Fruit fly (Drosophila melanogaster) whole organism, wandering third instar larva: ENCODE data around the gene CG18585.

Experiments used
- Abd-B ChIP-seq: fragments of >200 bp; optimal IDR thresholded peaks from 2 replicates; lab custom pipeline; 2017; ENCODE audit warnings: missing biosample characterization, missing genetic modification characterization
- CG32264 ChIP-seq: fragments of 200-800 bp; sonication (Bioruptor generic); optimal IDR thresholded peaks from 2 replicates; lab custom pipeline; 2016; ENCODE audit warnings: missing biosample characterization, missing genetic modification characterization
- CG9705 ChIP-seq: fragments of 200-800 bp; sonication (Bioruptor generic); optimal IDR thresholded peaks from 2 replicates; lab custom pipeline; 2018; ENCODE audit warnings: missing biosample characterization, mild to moderate bottlenecking, missing genetic modification characterization
- CrebA ChIP-seq: fragments of 200-800 bp; sonication (Bioruptor generic); optimal IDR thresholded peaks from 2 replicates; lab custom pipeline; 2016; ENCODE audit warnings: missing biosample characterization, mild to moderate bottlenecking, missing genetic modification characterization, borderline replicate concordance
- Dfd ChIP-seq: fragments of >200 bp; optimal IDR thresholded peaks from 2 replicates; lab custom pipeline; 2017; ENCODE audit warnings: missing biosample characterization, missing genetic modification characterization
- Dif ChIP-seq: fragments of 200-275, 200-300 bp; sonication (Bioruptor generic); optimal IDR thresholded peaks from 2 replicates; lab custom pipeline; 2018; ENCODE audit warnings: missing biosample characterization, missing genetic modification characterization; ENCODE audit not compliant: partially characterized antibody
- HLH106 ChIP-seq: fragments of 200-800 bp; optimal IDR thresholded peaks from 3 replicates; lab custom pipeline; 2019; ENCODE audit warnings: missing biosample characterization, mild to moderate bottlenecking, missing genetic modification characterization, moderate library complexity
- Hnf4 ChIP-seq: fragments of 200-800 bp; sonication (Bioruptor generic); optimal IDR thresholded peaks from 2 replicates; lab custom pipeline; 2016; ENCODE audit warnings: missing biosample characterization, mild to moderate bottlenecking, missing genetic modification characterization
- Hr78 ChIP-seq: fragments of >200 bp; optimal IDR thresholded peaks from 2 replicates; lab custom pipeline; 2017; ENCODE audit warnings: missing biosample characterization, missing genetic modification characterization
- Hr83 ChIP-seq: fragments of 200-300 bp; sonication (Bioruptor generic); optimal IDR thresholded peaks from 2 replicates; lab custom pipeline; 2016; ENCODE audit warnings: missing biosample characterization, mild to moderate bottlenecking, missing genetic modification characterization, moderate library complexity; ENCODE audit not compliant: poor library complexity, severe bottlenecking
- Jra ChIP-seq: sonication (Bioruptor generic); optimal IDR thresholded peaks from 2 replicates; lab custom pipeline; 2016; ENCODE audit warnings: missing biosample characterization, missing genetic modification characterization
- Mio ChIP-seq: sonication (Bioruptor generic); optimal IDR thresholded peaks from 2 replicates; lab custom pipeline; 2016; ENCODE audit warnings: missing biosample characterization, missing genetic modification characterization
- Myc ChIP-seq: fragments of >200 bp; optimal IDR thresholded peaks from 2 replicates; lab custom pipeline; 2017
- N ChIP-seq: fragments of >200 bp; optimal IDR thresholded peaks from 2 replicates; lab custom pipeline; 2018; ENCODE audit warnings: missing biosample characterization, missing external identifiers, missing genetic modification characterization
- OdsH ChIP-seq: fragments of 200-800 bp; sonication (Bioruptor generic); optimal IDR thresholded peaks from 2 replicates; lab custom pipeline; 2016; ENCODE audit warnings: missing biosample characterization, mild to moderate bottlenecking, missing genetic modification characterization
- Rel ChIP-seq, 2 experiments: fragments of 200-800 bp; sonication (Bioruptor generic) in 1 of 2; optimal IDR thresholded peaks; 2 replicates in 1 of 2; 3 replicates in 1 of 2; lab custom pipeline; 2016 to 2019; ENCODE audit warnings: mild to moderate bottlenecking in 2 of 2, missing biosample characterization in 2 of 2, missing genetic modification characterization in 2 of 2, moderate library complexity in 1 of 2
- Sp1 ChIP-seq: fragments of 200-800 bp; sonication (Bioruptor generic); optimal IDR thresholded peaks from 3 replicates; lab custom pipeline; 2019; ENCODE audit warnings: missing biosample characterization, mild to moderate bottlenecking, missing genetic modification characterization, moderate library complexity
- Vsx2 ChIP-seq: fragments of 200-300, 225-300 bp; sonication (Bioruptor generic); optimal IDR thresholded peaks from 2 replicates; lab custom pipeline; 2018; ENCODE audit warnings: missing biosample characterization, missing genetic modification characterization; ENCODE audit not compliant: partially characterized antibody
- br ChIP-seq: fragments of 200-800 bp; sonication (Bioruptor generic); optimal IDR thresholded peaks from 2 replicates; lab custom pipeline; 2016; ENCODE audit warnings: missing biosample characterization, missing genetic modification characterization
- brk ChIP-seq: fragments of 200-800 bp; sonication (Bioruptor generic); optimal IDR thresholded peaks from 2 replicates; lab custom pipeline; 2016; ENCODE audit warnings: missing biosample characterization, mild to moderate bottlenecking, missing genetic modification characterization
- dl ChIP-seq, 2 experiments: fragments of 175-275, 200-275 bp in 1 of 2; fragments of 200-275 bp in 1 of 2; sonication (Bioruptor generic); optimal IDR thresholded peaks; lab custom pipeline; 2018; ENCODE audit warnings: mild to moderate bottlenecking in 2 of 2, missing biosample characterization in 2 of 2, missing genetic modification characterization in 2 of 2, moderate library complexity in 2 of 2; ENCODE audit not compliant: partially characterized antibody in 2 of 2, insufficient read depth in 1 of 2
- dmrt93B ChIP-seq: fragments of 200-800 bp; sonication (Bioruptor generic); optimal IDR thresholded peaks from 2 replicates; lab custom pipeline; 2018; ENCODE audit warnings: missing biosample characterization, mild to moderate bottlenecking, missing genetic modification characterization
- dsf ChIP-seq: sonication (Bioruptor generic); optimal IDR thresholded peaks from 2 replicates; lab custom pipeline; 2016; ENCODE audit warnings: missing biosample characterization, missing genetic modification characterization, borderline replicate concordance
- ey ChIP-seq: fragments of 200-800 bp; sonication (Bioruptor generic); optimal IDR thresholded peaks from 2 replicates; lab custom pipeline; 2016; ENCODE audit warnings: missing biosample characterization, missing genetic modification characterization
- fru ChIP-seq: fragments of 200-800 bp; sonication (Bioruptor generic); optimal IDR thresholded peaks from 3 replicates; lab custom pipeline; 2016; ENCODE audit warnings: missing biosample characterization, mild to moderate bottlenecking, missing genetic modification characterization
- h ChIP-seq: fragments of 200-800 bp; sonication (Bioruptor generic); optimal IDR thresholded peaks from 3 replicates; lab custom pipeline; 2016; ENCODE audit warnings: missing biosample characterization, mild to moderate bottlenecking, missing genetic modification characterization
- jim ChIP-seq: fragments of 175-275, 200-325 bp; sonication (Bioruptor generic); optimal IDR thresholded peaks from 2 replicates; lab custom pipeline; 2016; ENCODE audit warnings: missing biosample characterization, mild to moderate bottlenecking, missing genetic modification characterization
- lola ChIP-seq: fragments of >200 bp; optimal IDR thresholded peaks from 2 replicates; lab custom pipeline; 2017; ENCODE audit warnings: missing biosample characterization, missing genetic modification characterization
- psq ChIP-seq: fragments of 200-800 bp; sonication (Bioruptor generic); optimal IDR thresholded peaks from 3 replicates; lab custom pipeline; 2017; ENCODE audit warnings: missing biosample characterization, mild to moderate bottlenecking, missing genetic modification characterization, moderate library complexity
- rgr ChIP-seq: fragments of 200-800 bp; sonication (Bioruptor generic); optimal IDR thresholded peaks from 3 replicates; lab custom pipeline; 2016; ENCODE audit warnings: missing biosample characterization, mild to moderate bottlenecking, missing genetic modification characterization
- sage ChIP-seq: fragments of 200-800 bp; sonication (Bioruptor generic); optimal IDR thresholded peaks from 2 replicates; lab custom pipeline; 2016; ENCODE audit warnings: missing biosample characterization, mild to moderate bottlenecking, missing genetic modification characterization
- sv ChIP-seq: fragments of 200-800 bp; sonication (Bioruptor generic); optimal IDR thresholded peaks from 3 replicates; lab custom pipeline; 2016; ENCODE audit warnings: missing biosample characterization, missing genetic modification characterization
- tai ChIP-seq: sonication (Bioruptor generic); optimal IDR thresholded peaks from 2 replicates; lab custom pipeline; 2016; ENCODE audit warnings: missing biosample characterization, missing genetic modification characterization
- usp ChIP-seq: fragments of >200 bp; optimal IDR thresholded peaks from 2 replicates; lab custom pipeline; 2017; ENCODE audit warnings: missing biosample characterization, missing genetic modification characterization
- woc ChIP-seq: sonication (Bioruptor generic); optimal IDR thresholded peaks from 2 replicates; lab custom pipeline; 2016; ENCODE audit warnings: missing biosample characterization, mild to moderate bottlenecking, missing genetic modification characterization

CG18585 gene

DNA sequence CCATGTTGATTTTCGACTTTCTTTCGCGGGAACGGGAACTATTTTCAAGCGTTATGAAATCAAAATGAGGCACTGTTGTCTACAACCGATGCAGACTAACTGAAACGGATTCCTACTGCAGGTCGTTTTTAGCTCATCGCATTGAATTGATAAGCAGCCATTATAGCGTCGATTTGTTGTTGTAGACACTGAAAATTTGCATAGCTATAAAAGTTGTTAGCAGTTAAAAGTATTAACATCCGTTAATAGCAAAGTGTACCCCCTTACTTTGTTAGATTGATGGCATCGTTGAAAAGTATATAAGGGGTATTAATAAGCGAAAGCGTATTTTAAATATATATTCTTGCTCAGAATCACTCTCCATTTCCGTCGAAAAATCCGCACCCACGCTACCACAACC lies 28.5 kb upstream of the CG18585 start, which contains the start of gene CG13793:
CG13793 (minus strand) TSS at position 101 of the 400 bp plus-strand sequence.
- TF ChIP-seq rgr (GFP tag; lab: Kevin White, UChicago): no peak
- TF ChIP-seq Myc (lab: Kevin White, UChicago): no peak
- no peak for TF ChIP-seq br
- no peak for TF ChIP-seq CG32264 (GFP tag; lab: Kevin White, UChicago)
- no peak for TF ChIP-seq Mio
- TF ChIP-seq Hr83 (GFP tag; lab: Kevin White, UChicago): no peak
- no peak for TF ChIP-seq lola (GFP tag; lab: Kevin White, UChicago)
- no peak for TF ChIP-seq CG9705 (GFP tag; lab: Kevin White, UChicago)
- TF ChIP-seq Hr78 (GFP tag; lab: Kevin White, UChicago): no peak

DNA sequence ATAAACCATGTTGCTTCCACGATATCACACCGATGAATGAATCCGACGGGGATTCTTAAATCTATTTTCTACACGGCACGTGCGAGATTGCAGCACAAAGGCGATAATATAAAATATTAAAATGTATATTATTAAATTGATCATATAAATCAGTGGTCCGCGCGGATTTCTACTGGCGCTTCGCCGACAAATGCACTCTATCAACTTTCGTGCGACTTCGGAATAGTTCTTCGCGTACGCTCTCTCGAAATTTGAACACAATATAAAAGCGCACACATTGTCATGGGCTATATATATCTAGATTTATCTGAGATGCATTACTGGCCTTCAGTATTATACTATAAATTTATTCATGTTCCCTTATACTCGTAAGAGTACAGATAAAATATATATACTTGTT lies 25.7 kb upstream of the CG18585 start, which contains the start of gene CG33296:
CG33296 (minus strand) TSS at position 101 of the 400 bp plus-strand sequence.
- TF ChIP-seq Mio (no peak), fru (GFP tag; lab: Kevin White, UChicago) (no peak), Jra (no peak), tai (GFP tag; lab: Kevin White, UChicago) (no peak), Hnf4 (GFP tag; lab: Kevin White, UChicago) (no peak), brk (GFP tag; lab: Kevin White, UChicago) (no peak), CrebA (GFP tag; lab: Kevin White, UChicago) (no peak), Hr78 (GFP tag; lab: Kevin White, UChicago) (no peak), N (GFP tag; lab: Kevin White, UChicago) (no peak), OdsH (no peak), Dif (GFP tag; lab: Kevin White, UChicago) (no peak), psq (GFP tag; lab: Kevin White, UChicago) (no peak), dl (GFP tag; optimal IDR thresholded peaks at IDR 0.05; lab: Kevin White, UChicago; ENCODE audit: insufficient read depth in 1 of 2, partially characterized antibody in 2 of 2) (no peak), Vsx2 (GFP tag; lab: Kevin White, UChicago) (no peak), lola (GFP tag; lab: Kevin White, UChicago) (no peak)

DNA sequence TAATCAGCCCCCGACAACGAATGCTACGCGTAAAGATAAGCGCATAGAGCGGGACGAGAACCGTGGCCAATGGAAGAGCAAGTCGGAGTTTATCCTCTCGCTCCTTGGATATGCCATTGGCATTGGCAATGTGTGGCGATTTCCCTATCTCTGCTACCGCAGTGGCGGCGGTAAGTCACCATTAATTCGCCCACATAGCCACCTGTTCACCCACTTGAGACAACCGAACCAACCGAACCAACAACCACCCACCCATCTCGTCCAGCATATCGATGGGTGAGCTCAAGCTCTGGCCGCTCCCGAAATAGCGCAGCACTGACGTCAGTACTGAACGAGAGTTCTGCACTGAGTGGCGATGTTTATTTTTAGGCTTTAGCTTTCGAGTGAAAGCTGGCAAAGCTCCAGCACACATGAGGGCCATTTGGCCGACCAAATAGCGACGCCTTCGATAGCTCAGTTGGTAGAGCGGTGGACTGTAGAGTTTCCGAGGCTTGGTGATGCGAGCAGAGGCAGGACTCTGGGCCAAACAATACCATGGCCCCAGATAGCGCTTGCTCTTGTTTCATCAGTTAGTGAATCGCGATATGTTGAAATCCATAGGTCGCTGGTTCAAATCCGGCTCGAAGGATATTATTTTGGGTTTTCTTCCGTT lies 20.3 kb upstream of the CG18585 start:
- TF ChIP-seq br: no peak
- no peak for TF ChIP-seq h (GFP tag; lab: Kevin White, UChicago)
- TF ChIP-seq, all 38 proteins: peak for 0

DNA sequence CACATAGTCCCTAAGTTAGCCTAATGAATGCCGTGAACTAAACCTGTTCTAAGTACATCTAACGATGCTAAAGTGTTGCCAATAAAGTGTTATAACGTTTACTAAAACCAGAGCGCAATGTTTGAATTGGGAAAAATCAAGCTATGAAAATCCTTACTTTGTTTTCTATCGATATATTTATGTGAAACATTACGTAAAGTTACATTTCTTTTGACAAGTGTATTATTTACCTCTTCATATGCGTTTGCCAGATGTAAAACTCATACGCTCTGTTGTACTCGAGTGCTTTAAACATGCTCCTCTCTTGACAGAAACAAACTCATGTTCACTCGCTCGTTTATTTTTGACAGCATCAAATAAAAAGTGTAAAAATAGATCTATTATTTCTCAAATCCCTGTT lies 19.7 kb upstream of the CG18585 start, which contains the start of gene Ntl:
Ntl (plus strand) TSS at position 301 of the 400 bp plus-strand sequence.
- TF ChIP-seq h (GFP tag; lab: Kevin White, UChicago): no peak
- no peak for TF ChIP-seq usp (GFP tag; lab: Kevin White, UChicago)
- TF ChIP-seq tai (GFP tag; lab: Kevin White, UChicago): no peak
- no peak for TF ChIP-seq ey (GFP tag; lab: Kevin White, UChicago)
- TF ChIP-seq CG9705 (GFP tag; lab: Kevin White, UChicago): no peak
- TF ChIP-seq brk (GFP tag; lab: Kevin White, UChicago): no peak
- TF ChIP-seq fru (GFP tag; lab: Kevin White, UChicago): no peak
- TF ChIP-seq HLH106 (tag; lab: Kevin White, UChicago): no peak
- no peak for TF ChIP-seq Dfd (GFP tag; lab: Kevin White, UChicago)
- no peak for TF ChIP-seq Sp1 (GFP tag; lab: Kevin White, UChicago)

DNA sequence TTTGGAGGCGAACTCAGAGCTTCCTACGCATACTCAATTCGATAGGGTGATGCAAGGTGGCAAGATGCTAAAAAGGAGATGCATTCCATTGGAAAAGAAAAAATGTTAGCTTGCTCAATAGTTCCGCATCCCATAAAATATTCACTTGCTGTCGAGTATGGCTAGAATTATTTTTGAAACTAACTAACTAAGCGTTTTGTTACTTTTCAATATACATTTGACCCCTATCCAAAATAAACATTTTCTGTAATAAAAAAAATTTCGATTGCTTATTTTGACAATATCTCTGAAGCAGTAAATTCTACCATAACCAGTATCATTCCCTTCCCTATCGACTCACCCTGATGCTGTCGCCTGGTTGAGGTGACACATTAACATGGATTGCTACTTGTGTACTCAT lies 12.7 kb upstream of the CG18585 start:
- TF ChIP-seq dmrt93B (GFP tag; lab: Kevin White, UChicago) (peak; percentile 61), Hr78 (GFP tag; lab: Kevin White, UChicago) (no peak), jim (GFP tag; lab: Kevin White, UChicago) (no peak), fru (GFP tag; lab: Kevin White, UChicago) (peak; percentile 79), psq (GFP tag; lab: Kevin White, UChicago) (peak; percentile 67), Jra (peak; percentile 34), Dif (GFP tag; lab: Kevin White, UChicago) (no peak), woc (GFP tag; lab: Kevin White, UChicago) (peak; percentile 37), Rel (GFP tag; optimal IDR thresholded peaks at IDR 0.05; lab: Kevin White, UChicago) (no peak), Rel (tag; optimal IDR thresholded peaks at IDR 0.05; lab: Kevin White, UChicago) (no peak), CG32264 (GFP tag; lab: Kevin White, UChicago) (peak; percentile 30), sv (GFP tag; lab: Kevin White, UChicago) (no peak), rgr (GFP tag; lab: Kevin White, UChicago) (peak; percentile 74), N (GFP tag; lab: Kevin White, UChicago) (no peak), CG9705 (GFP tag; lab: Kevin White, UChicago) (peak; percentile 42), usp (GFP tag; lab: Kevin White, UChicago) (no peak), brk (GFP tag; lab: Kevin White, UChicago) (no peak), CrebA (GFP tag; lab: Kevin White, UChicago) (no peak), tai (GFP tag; lab: Kevin White, UChicago) (peak; percentile 75), ey (GFP tag; lab: Kevin White, UChicago) (peak; percentile 82), Sp1 (GFP tag; lab: Kevin White, UChicago) (peak; percentile 77), h (GFP tag; lab: Kevin White, UChicago) (peak; percentile 77), sage (no peak), Mio (no peak), dl (GFP tag; optimal IDR thresholded peaks at IDR 0.05; lab: Kevin White, UChicago; ENCODE audit: insufficient read depth in 1 of 2, partially characterized antibody in 2 of 2) (no peak), OdsH (peak; percentile 79), dsf (GFP tag; lab: Kevin White, UChicago) (no peak), Vsx2 (GFP tag; lab: Kevin White, UChicago) (no peak), Abd-B (no peak), br (peak; percentile 84)
